Fruit fly (Drosophila melanogaster) Kc167 (cell line): ENCODE results near the gene CG6055.

Experiments used
- Myc ChIP-seq: fragments of >200 bp; optimal IDR thresholded peaks from 2 replicates; lab custom pipeline; 2017; ENCODE audit warnings: missing external identifiers
- Sin3A ChIP-seq: fragments of >200 bp; optimal IDR thresholded peaks from 2 replicates; lab custom pipeline; 2018; ENCODE audit warnings: missing external identifiers
- h ChIP-seq: fragments of >200 bp; optimal IDR thresholded peaks from 3 replicates; lab custom pipeline; 2018; ENCODE audit warnings: missing external identifiers
- insv ChIP-seq: fragments of >200 bp; optimal IDR thresholded peaks from 3 replicates; lab custom pipeline; 2018; ENCODE audit warnings: missing external identifiers
- psq ChIP-seq: fragments of >200 bp; optimal IDR thresholded peaks from 2 replicates; lab custom pipeline; 2017; ENCODE audit warnings: missing external identifiers
- ttk ChIP-seq: sonication (Bioruptor generic); optimal IDR thresholded peaks from 2 replicates; lab custom pipeline; 2017; ENCODE audit warnings: missing external identifiers

Gene CG6055

dm6 chr2L:7501743-7502142 is 35.4 kb downstream of the CG6055 start:
- TF ChIP-seq Sin3A (lab: Kevin White, UChicago) (no peak), Myc (no peak), ttk (lab: Kevin White, UChicago) (no peak), h (lab: Kevin White, UChicago) (no peak), psq (lab: Kevin White, UChicago) (no peak), insv (lab: Kevin White, UChicago) (no peak)

DNA sequence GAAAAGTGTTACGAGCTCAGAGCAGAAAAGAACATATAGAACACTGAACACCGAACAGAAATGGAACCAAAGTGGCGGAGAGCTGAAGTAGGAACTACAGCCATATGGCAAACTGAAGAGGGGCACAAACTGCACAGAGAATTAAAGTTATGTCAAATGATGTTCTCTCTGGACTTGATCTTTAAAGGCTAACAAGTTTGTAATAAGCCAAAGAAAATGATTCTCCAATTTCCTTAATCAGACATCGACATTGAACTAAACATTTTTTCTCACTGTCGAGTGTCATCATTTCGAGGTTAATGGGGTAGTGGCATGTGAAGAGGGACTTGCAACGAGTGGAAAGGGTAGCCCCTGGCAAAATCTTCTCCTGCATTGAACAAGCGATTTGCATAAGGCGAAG is 37.4 kb downstream of the CG6055 start:
- TF ChIP-seq psq (lab: Kevin White, UChicago) (no peak), Myc (no peak), insv (lab: Kevin White, UChicago) (no peak), h (lab: Kevin White, UChicago) (no peak), Sin3A (lab: Kevin White, UChicago) (no peak), ttk (lab: Kevin White, UChicago) (no peak)

DNA sequence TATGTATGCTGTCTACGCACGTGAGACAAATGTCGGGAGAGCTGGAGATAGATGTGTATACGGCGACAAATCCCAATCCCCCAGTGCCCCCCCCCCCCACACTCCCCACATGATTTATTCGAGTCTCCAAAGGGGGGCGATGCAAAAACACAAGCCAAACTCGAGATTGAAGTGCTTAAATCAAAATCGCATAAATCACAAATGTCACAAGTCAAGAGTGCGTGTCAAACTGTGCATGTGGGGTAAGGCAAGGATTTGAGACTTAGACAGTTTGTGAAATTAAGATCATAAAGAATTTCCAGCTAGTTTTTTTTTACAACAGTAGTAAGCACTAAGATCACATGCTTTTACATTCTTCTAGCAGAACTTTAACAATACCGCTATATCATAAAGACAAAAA is 38.2 kb downstream of the CG6055 start:
- TF ChIP-seq Sin3A (lab: Kevin White, UChicago) (no peak), Myc (no peak), insv (lab: Kevin White, UChicago) (no peak), ttk (lab: Kevin White, UChicago) (no peak), h (lab: Kevin White, UChicago) (no peak), psq (lab: Kevin White, UChicago) (no peak)

DNA sequence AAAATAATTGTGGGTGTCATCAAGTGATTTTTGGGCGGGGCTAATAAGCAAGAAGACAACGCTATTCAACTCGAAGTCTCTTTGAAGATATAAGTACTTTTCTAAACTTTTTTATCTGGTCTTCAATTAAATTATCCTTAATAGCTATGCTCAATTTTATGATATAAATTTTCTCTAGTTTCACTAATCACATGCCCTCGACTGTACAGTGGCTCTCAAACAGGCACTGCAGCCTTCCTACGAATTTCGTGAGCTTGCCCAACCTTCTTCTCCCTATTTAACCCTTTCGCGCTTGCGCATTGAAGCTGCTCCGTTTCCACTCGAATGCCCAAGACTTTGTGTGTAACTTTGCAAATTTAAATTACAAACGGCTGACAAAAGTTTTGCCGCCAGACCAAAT is 39.6 kb downstream of the CG6055 start:
- TF ChIP-seq insv (lab: Kevin White, UChicago) (no peak), Sin3A (lab: Kevin White, UChicago) (no peak), Myc (no peak), psq (lab: Kevin White, UChicago) (no peak), ttk (lab: Kevin White, UChicago) (no peak), h (lab: Kevin White, UChicago) (no peak)

dm6 chr2L:7507447-7507846 is 41.1 kb downstream of the CG6055 start:
- no peak for TF ChIP-seq Myc

dm6 chr2L:7508463-7508862 is 42.1 kb downstream of the CG6055 start:
- TF ChIP-seq insv (lab: Kevin White, UChicago) (no peak), ttk (lab: Kevin White, UChicago) (no peak), psq (lab: Kevin White, UChicago) (no peak), Sin3A (lab: Kevin White, UChicago) (no peak), h (lab: Kevin White, UChicago) (no peak), Myc (no peak)

DNA sequence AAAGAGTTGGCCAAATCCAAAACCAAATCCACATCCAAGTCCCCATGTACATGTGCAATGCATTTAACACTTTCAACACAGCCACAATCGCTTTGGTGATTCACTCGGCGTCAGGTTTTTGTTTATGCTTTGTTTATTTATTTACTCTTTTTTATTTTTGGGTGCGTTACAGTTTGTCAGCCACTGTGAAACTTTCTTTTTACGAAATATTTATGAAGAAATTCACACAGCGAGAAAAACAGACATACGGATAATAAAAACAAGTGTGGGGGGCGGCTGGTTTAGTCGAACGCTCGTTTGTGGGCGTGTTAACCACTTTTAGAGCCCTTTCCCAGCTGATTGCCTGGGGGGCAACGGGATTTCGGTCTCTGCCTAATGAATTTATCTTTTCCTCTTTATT is 42.5 kb downstream of the CG6055 start:
- no peak for TF ChIP-seq Sin3A (lab: Kevin White, UChicago)
- no peak for TF ChIP-seq insv (lab: Kevin White, UChicago)

dm6 chr2L:7512860-7513259 is 46.5 kb downstream of the CG6055 start:
- no peak for TF ChIP-seq Myc
- no peak for TF ChIP-seq psq (lab: Kevin White, UChicago)
- TF ChIP-seq ttk (lab: Kevin White, UChicago), result no peak
- TF ChIP-seq Sin3A (lab: Kevin White, UChicago), result no peak
- TF ChIP-seq h (lab: Kevin White, UChicago), result no peak
- TF ChIP-seq insv (lab: Kevin White, UChicago), result no peak

- TF ChIP-seq Myc, result no peak
- no peak for TF ChIP-seq h (lab: Kevin White, UChicago)
- no peak for TF ChIP-seq ttk (lab: Kevin White, UChicago)
- no peak for TF ChIP-seq psq (lab: Kevin White, UChicago)
- TF ChIP-seq Sin3A (lab: Kevin White, UChicago), result no peak
- no peak for TF ChIP-seq insv (lab: Kevin White, UChicago)
Observed at dm6 chr2L:7513321-7514059, 47.1 kb downstream of the CG6055 start.

- TF ChIP-seq insv (lab: Kevin White, UChicago), result no peak
- TF ChIP-seq psq (lab: Kevin White, UChicago), result no peak
- no peak for TF ChIP-seq h (lab: Kevin White, UChicago)
- TF ChIP-seq Sin3A (lab: Kevin White, UChicago), result no peak
- no peak for TF ChIP-seq ttk (lab: Kevin White, UChicago)
- no peak for TF ChIP-seq Myc
Observed at dm6 chr2L:7515396-7515795, 49.1 kb downstream of the CG6055 start.

DNA sequence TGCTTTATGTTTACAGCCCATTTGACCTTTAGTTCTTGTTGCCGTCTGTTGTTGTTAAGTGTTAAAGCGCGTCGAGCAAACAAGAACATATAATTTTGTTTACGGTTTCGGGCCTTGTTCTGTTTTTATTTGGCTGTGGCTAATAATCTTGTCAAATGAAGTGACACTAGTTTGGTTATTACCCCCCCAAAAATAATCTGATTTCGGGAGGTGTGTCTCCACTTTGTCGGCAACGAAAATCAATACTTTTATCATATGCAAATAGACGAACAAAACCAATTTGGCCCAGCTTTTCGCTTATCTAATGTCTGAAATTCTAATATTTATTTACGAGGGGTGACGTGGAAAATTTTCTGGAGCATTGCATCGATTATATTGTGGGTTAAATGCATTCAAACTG is 52.6 kb downstream of the CG6055 start:
- no peak for TF ChIP-seq insv (lab: Kevin White, UChicago)
- no peak for TF ChIP-seq ttk (lab: Kevin White, UChicago)
- no peak for TF ChIP-seq Sin3A (lab: Kevin White, UChicago)
- no peak for TF ChIP-seq Myc
- no peak for TF ChIP-seq h (lab: Kevin White, UChicago)
- TF ChIP-seq psq (lab: Kevin White, UChicago), result no peak

- no peak for TF ChIP-seq insv (lab: Kevin White, UChicago)
- no peak for TF ChIP-seq h (lab: Kevin White, UChicago)
Observed at dm6 chr2L:7519580-7520174, 53.3 kb downstream of the CG6055 start.
